Worm (Caenorhabditis elegans) whole organism, young adult: Measurements from ENCODE around the gene dhhc-6.

Source experiments
- mes-4 ChIP-seq: sonication (generic microtip); optimal IDR thresholded peaks from 2 replicates; lab custom pipeline; 2016; ENCODE audit warnings: missing genotype, missing genetic modification characterization, missing compliant biosample characterization
- nfya-1 ChIP-seq: sonication (generic microtip); optimal IDR thresholded peaks from 2 replicates; lab custom pipeline; 2017; ENCODE audit warnings: antibody characterized with exemption, missing compliant biosample characterization, missing genetic modification characterization, borderline replicate concordance; ENCODE audit not compliant: insufficient read depth
- pha-4 ChIP-seq: fragments of 150-350 bp; sonication (generic microtip); optimal IDR thresholded peaks from 2 replicates; lab custom pipeline; 2014; ENCODE audit warnings: missing biosample characterization, missing genetic modification reagents, missing genetic modification characterization
- tbx-9 ChIP-seq: sonication (generic microtip); optimal IDR thresholded peaks from 2 replicates; lab custom pipeline; 2016; ENCODE audit warnings: borderline replicate concordance, missing genetic modification characterization, inconsistent platforms, missing compliant biosample characterization
- unc-62 ChIP-seq: fragments of 150-350 bp; optimal IDR thresholded peaks from 2 replicates; lab custom pipeline; 2014; ENCODE audit warnings: missing biosample characterization, missing genetic modification reagents, missing genetic modification characterization

- TF ChIP-seq tbx-9 (tag; lab: Kevin White, UChicago) = no peak
- TF ChIP-seq unc-62 (GFP tag; lab: Kevin White, UChicago) = no peak
- TF ChIP-seq pha-4 (tag; lab: Kevin White, UChicago) = no peak
- TF ChIP-seq nfya-1 = no peak
- no peak for TF ChIP-seq mes-4
Measured at ce11 chrIV:12157915-12158314, 33.2 kb downstream of the dhhc-6 start.
